Worm (Caenorhabditis elegans) whole organism, young adult: ENCODE data around the gene moma-1.

Source experiments
- F22D6.2 ChIP-seq: sonication (generic microtip); optimal IDR thresholded peaks from 2 replicates; lab custom pipeline; 2016; ENCODE audit warnings: mild to moderate bottlenecking, missing genetic modification characterization, missing compliant biosample characterization
- F55B11.4 ChIP-seq: sonication (generic microtip); optimal IDR thresholded peaks from 2 replicates; lab custom pipeline; 2016; ENCODE audit warnings: missing compliant biosample characterization, missing genetic modification characterization, borderline replicate concordance; ENCODE audit not compliant: insufficient read depth
- T26A5.8 ChIP-seq: sonication (generic microtip); optimal IDR thresholded peaks from 2 replicates; lab custom pipeline; 2016; ENCODE audit warnings: missing genetic modification characterization, missing compliant biosample characterization
- aptf-2 ChIP-seq: fragments of 200-800 bp; sonication (Bioruptor generic); conservative IDR thresholded peaks from 2 replicates; pipeline ENCODE4 v1.3.6; 2022; ENCODE audit warnings: missing genetic modification reagents, missing genetic modification characterization, missing compliant biosample characterization
- attf-3 ChIP-seq: fragments of 200-800 bp; sonication (Bioruptor generic); conservative IDR thresholded peaks from 2 replicates; pipeline ENCODE4 v1.3.6; 2022; ENCODE audit warnings: missing genetic modification reagents, missing genetic modification characterization, missing compliant biosample characterization
- attf-5 ChIP-seq: fragments of 200-800 bp; sonication (Bioruptor generic); optimal IDR thresholded peaks from 2 replicates; lab custom pipeline; 2018; ENCODE audit warnings: mild to moderate bottlenecking, missing genetic modification characterization, missing compliant biosample characterization
- cebp-1 ChIP-seq, 2 experiments: fragments of 200-800 bp in 1 of 2; sonication (Bioruptor generic) in 1 of 2; sonication (generic microtip) in 1 of 2; IDR thresholded peaks in 1 of 2; optimal IDR thresholded peaks in 1 of 2; 2 replicates each; pipeline versions ENCODE4 v1.3.6 to Lab custom; 2017 to 2022; ENCODE audit warnings: missing compliant biosample characterization in 2 of 2, missing genetic modification characterization in 2 of 2, mild to moderate bottlenecking in 1 of 2, missing genetic modification reagents in 1 of 2, moderate library complexity in 1 of 2
- ceh-27 ChIP-seq: fragments of 200-800 bp; sonication (Bioruptor generic); optimal IDR thresholded peaks from 2 replicates; lab custom pipeline; 2018; ENCODE audit warnings: mild to moderate bottlenecking, missing genetic modification characterization, moderate library complexity, missing compliant biosample characterization
- die-1 ChIP-seq: sonication (generic microtip); optimal IDR thresholded peaks from 2 replicates; lab custom pipeline; 2016; ENCODE audit warnings: missing genotype, mild to moderate bottlenecking, missing genetic modification characterization, missing compliant biosample characterization
- dox-1 ChIP-seq: fragments of 200-800 bp; sonication (Bioruptor generic); IDR thresholded peaks from 2 replicates; pipeline ENCODE4 v1.3.6; 2022; ENCODE audit warnings: missing genetic modification reagents, missing genetic modification characterization, missing compliant biosample characterization
- dpl-1 ChIP-seq: fragments of 150-350 bp; optimal IDR thresholded peaks from 2 replicates; lab custom pipeline; 2014; ENCODE audit warnings: missing biosample characterization, missing genetic modification reagents, missing genetic modification characterization
- efl-1 ChIP-seq: fragments of 150-350 bp; optimal IDR thresholded peaks from 2 replicates; lab custom pipeline; 2014; ENCODE audit warnings: missing biosample characterization, missing genetic modification reagents, missing genetic modification characterization
- egl-18 ChIP-seq: fragments of 200-800 bp; sonication (Bioruptor generic); IDR thresholded peaks from 2 replicates; pipeline ENCODE4 v1.3.6; 2022; ENCODE audit warnings: missing genetic modification reagents, missing genetic modification characterization, missing compliant biosample characterization
- egrh-3 ChIP-seq: fragments of 200-800 bp; sonication (Bioruptor generic); IDR thresholded peaks from 2 replicates; pipeline ENCODE4 v1.3.6; 2022; ENCODE audit warnings: missing genetic modification reagents, missing genetic modification characterization, missing compliant biosample characterization
- him-1 ChIP-seq: sonication (generic microtip); optimal IDR thresholded peaks from 2 replicates; lab custom pipeline; 2016; ENCODE audit warnings: missing genotype, missing genetic modification reagents, missing genetic modification characterization, missing compliant biosample characterization
- hlh-12 ChIP-seq: sonication (generic microtip); optimal IDR thresholded peaks from 2 replicates; lab custom pipeline; 2016; ENCODE audit warnings: missing genetic modification characterization, missing compliant biosample characterization
- hmg-1.2 ChIP-seq: fragments of 200-800 bp; sonication (Bioruptor generic); IDR thresholded peaks from 2 replicates; pipeline ENCODE4 v1.3.6; 2022; ENCODE audit warnings: missing genetic modification reagents, missing genetic modification characterization, missing compliant biosample characterization
- hrde-1 ChIP-seq: sonication (generic microtip); optimal IDR thresholded peaks from 2 replicates; lab custom pipeline; 2016; ENCODE audit warnings: missing genetic modification characterization, mild to moderate bottlenecking, missing compliant biosample characterization, moderate library complexity, missing genotype, missing genetic modification reagents, borderline replicate concordance
- let-607 ChIP-seq, 2 experiments: fragments of 200-800 bp in 1 of 2; sonication (Bioruptor generic) in 1 of 2; sonication (generic microtip) in 1 of 2; optimal IDR thresholded peaks; 2 replicates each; lab custom pipeline; 2016 to 2018; ENCODE audit warnings: mild to moderate bottlenecking in 2 of 2, missing compliant biosample characterization in 2 of 2, missing genetic modification characterization in 2 of 2, moderate library complexity in 2 of 2, missing genotype in 1 of 2
- lin-35 ChIP-seq, 3 experiments: fragments of 150-350 bp in 2 of 3; sonication (generic microtip) in 1 of 3; optimal IDR thresholded peaks; 2 replicates each; lab custom pipeline; 2014 to 2018; ENCODE audit warnings: missing biosample characterization in 3 of 3, missing genetic modification characterization in 3 of 3, missing genetic modification reagents in 3 of 3
- lin-40 ChIP-seq: sonication (generic microtip); optimal IDR thresholded peaks from 2 replicates; lab custom pipeline; 2016; ENCODE audit warnings: missing genetic modification characterization, mild to moderate bottlenecking, missing compliant biosample characterization, missing genotype, missing genetic modification reagents
- lin-54 ChIP-seq: fragments of 200-800 bp; sonication (Bioruptor generic); optimal IDR thresholded peaks from 2 replicates; lab custom pipeline; 2018; ENCODE audit warnings: mild to moderate bottlenecking, missing genetic modification characterization, missing compliant biosample characterization
- lsy-27 ChIP-seq: sonication (generic microtip); optimal IDR thresholded peaks from 2 replicates; lab custom pipeline; 2017; ENCODE audit warnings: missing genetic modification characterization, mild to moderate bottlenecking, missing compliant biosample characterization, antibody characterized with exemption, missing genotype, borderline replicate concordance; ENCODE audit not compliant: insufficient read depth
- madf-3 ChIP-seq: fragments of 200-800 bp; sonication (Bioruptor generic); IDR thresholded peaks from 2 replicates; pipeline ENCODE4 v1.3.6; 2022; ENCODE audit warnings: missing genetic modification reagents, missing genetic modification characterization, missing compliant biosample characterization
- mcd-1 ChIP-seq: fragments of 200-800 bp; sonication (Bioruptor generic); IDR thresholded peaks from 2 replicates; pipeline ENCODE4 v1.3.6; 2022; ENCODE audit warnings: missing genetic modification reagents, missing genetic modification characterization, missing compliant biosample characterization
- nfya-1 ChIP-seq: sonication (generic microtip); optimal IDR thresholded peaks from 2 replicates; lab custom pipeline; 2017; ENCODE audit warnings: antibody characterized with exemption, missing compliant biosample characterization, missing genetic modification characterization, borderline replicate concordance; ENCODE audit not compliant: insufficient read depth
- nhr-120 ChIP-seq: fragments of 200-800 bp; sonication (Bioruptor generic); IDR thresholded peaks from 2 replicates; pipeline ENCODE4 v1.3.6; 2022; ENCODE audit warnings: missing genetic modification characterization, missing compliant biosample characterization
- nhr-80 ChIP-seq: sonication (generic microtip); optimal IDR thresholded peaks from 2 replicates; lab custom pipeline; 2016; ENCODE audit warnings: missing genetic modification characterization, missing compliant biosample characterization
- rec-8 ChIP-seq, 2 experiments: sonication (generic microtip); optimal IDR thresholded peaks; 2 replicates each; lab custom pipeline; 2016; ENCODE audit warnings: mild to moderate bottlenecking in 2 of 2, missing genetic modification characterization in 2 of 2, missing genetic modification reagents in 2 of 2, missing genotype in 2 of 2, missing biosample characterization in 1 of 2, missing compliant biosample characterization in 1 of 2, moderate library complexity in 1 of 2
- rpc-1 ChIP-seq, 2 experiments: fragments of 150-350 bp in 1 of 2; sonication (generic microtip) in 1 of 2; optimal IDR thresholded peaks; 2 replicates each; lab custom pipeline; 2014 to 2018; ENCODE audit warnings: missing biosample characterization in 1 of 2, missing genetic modification characterization in 1 of 2, missing genetic modification reagents in 1 of 2, missing genotype in 1 of 2
- sdz-38 ChIP-seq: sonication (generic microtip); optimal IDR thresholded peaks from 2 replicates; lab custom pipeline; 2016; ENCODE audit warnings: missing genotype, missing genetic modification characterization, missing compliant biosample characterization
- sea-2 ChIP-seq: fragments of 200-800 bp; sonication (Bioruptor generic); IDR thresholded peaks from 2 replicates; pipeline ENCODE4 v1.3.6; 2022; ENCODE audit warnings: missing genetic modification characterization, missing compliant biosample characterization
- snpc-3.4 ChIP-seq: sonication (generic microtip); optimal IDR thresholded peaks from 2 replicates; lab custom pipeline; 2017; ENCODE audit warnings: missing genetic modification characterization, mild to moderate bottlenecking, missing compliant biosample characterization, antibody characterized with exemption, moderate library complexity, missing genotype, missing genetic modification reagents
- snpc-4 ChIP-seq, 5 experiments: fragments of 150-350 bp in 1 of 5; sonication (generic microtip) in 4 of 5; optimal IDR thresholded peaks; 2 replicates each; lab custom pipeline; 2014 to 2018; ENCODE audit warnings: missing genetic modification characterization in 5 of 5, missing biosample characterization in 3 of 5, antibody characterized with exemption in 2 of 5, mild to moderate bottlenecking in 2 of 5, missing compliant biosample characterization in 2 of 5, missing genotype in 2 of 5, moderate library complexity in 2 of 5, missing genetic modification reagents in 1 of 5
- somi-1 ChIP-seq: fragments of 200-800 bp; sonication (Bioruptor generic); optimal IDR thresholded peaks from 2 replicates; lab custom pipeline; 2018; ENCODE audit warnings: mild to moderate bottlenecking, missing genetic modification characterization, missing compliant biosample characterization
- tbp1 ChIP-seq: fragments of 200-800 bp; sonication (Bioruptor generic); optimal IDR thresholded peaks from 2 replicates; lab custom pipeline; 2018; ENCODE audit warnings: mild to moderate bottlenecking, missing genetic modification characterization, missing compliant biosample characterization
- tlf-1 ChIP-seq: fragments of 200-800 bp; sonication (Bioruptor generic); optimal IDR thresholded peaks from 2 replicates; lab custom pipeline; 2018; ENCODE audit warnings: mild to moderate bottlenecking, missing genetic modification characterization, missing compliant biosample characterization
- xnd-1 ChIP-seq: sonication (generic microtip); optimal IDR thresholded peaks from 2 replicates; lab custom pipeline; 2016; ENCODE audit warnings: missing genotype, missing genetic modification reagents, missing genetic modification characterization, missing compliant biosample characterization
- zfh-2 ChIP-seq: fragments of 200-800 bp; sonication (Bioruptor generic); conservative IDR thresholded peaks from 2 replicates; pipeline ENCODE4 v1.3.6; 2022; ENCODE audit warnings: missing genetic modification reagents, missing genetic modification characterization, missing compliant biosample characterization
- zim-3 ChIP-seq: sonication (generic microtip); optimal IDR thresholded peaks from 2 replicates; lab custom pipeline; 2017; ENCODE audit warnings: mild to moderate bottlenecking, missing genetic modification characterization, moderate library complexity, missing compliant biosample characterization
- ztf-26 ChIP-seq: sonication (generic microtip); optimal IDR thresholded peaks from 2 replicates; lab custom pipeline; 2017; ENCODE audit warnings: missing genetic modification characterization, missing compliant biosample characterization

Gene moma-1

DNA sequence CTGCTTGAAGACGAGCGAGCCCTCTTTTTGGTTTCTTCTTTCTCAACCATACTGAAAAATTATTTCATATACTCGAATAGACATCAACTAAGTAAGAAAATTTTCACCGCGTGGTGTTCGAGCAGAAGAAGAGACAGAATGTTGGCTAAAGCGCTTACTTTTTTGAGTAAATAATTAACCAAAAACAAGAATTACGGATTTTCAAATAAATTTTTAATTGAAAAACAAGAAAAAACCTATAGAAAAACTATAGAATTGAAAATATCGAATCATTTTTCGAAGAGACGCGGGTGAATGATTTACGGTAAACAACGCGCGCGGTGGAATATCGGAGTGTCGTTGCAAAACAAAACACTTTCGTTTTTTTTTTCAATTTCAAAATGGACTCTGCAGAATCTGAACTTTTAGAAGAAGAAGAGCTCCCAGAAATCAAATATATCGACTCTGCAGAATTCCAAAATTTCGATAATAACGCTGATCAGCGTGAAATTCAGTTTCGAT, 1.7 kb upstream of the moma-1 start, which contains the start of the genes rnp-5 and tag-51:
Gene rnp-5, minus strand, starts transcription at position 51 of the 501 bp plus-strand sequence.
Gene tag-51, plus strand, starts transcription at position 363 of the 501 bp plus-strand sequence.
- TF ChIP-seq attf-3 (GFP tag; lab: Robert Waterston, UW) (peak; percentile 89), die-1 (no peak), snpc-4 (GFP tag; optimal IDR thresholded peaks at IDR 0.05; lab: Kevin White, UChicago) (no peak), snpc-4 (tag; optimal IDR thresholded peaks at IDR 0.05; lab: Kevin White, UChicago) (no peak), F22D6.2 (tag; lab: Kevin White, UChicago) (no peak), rec-8 (tag; optimal IDR thresholded peaks at IDR 0.05; lab: Kevin White, UChicago) (no peak)
- TF ChIP-seq, all 124 proteins: peak for 1

DNA sequence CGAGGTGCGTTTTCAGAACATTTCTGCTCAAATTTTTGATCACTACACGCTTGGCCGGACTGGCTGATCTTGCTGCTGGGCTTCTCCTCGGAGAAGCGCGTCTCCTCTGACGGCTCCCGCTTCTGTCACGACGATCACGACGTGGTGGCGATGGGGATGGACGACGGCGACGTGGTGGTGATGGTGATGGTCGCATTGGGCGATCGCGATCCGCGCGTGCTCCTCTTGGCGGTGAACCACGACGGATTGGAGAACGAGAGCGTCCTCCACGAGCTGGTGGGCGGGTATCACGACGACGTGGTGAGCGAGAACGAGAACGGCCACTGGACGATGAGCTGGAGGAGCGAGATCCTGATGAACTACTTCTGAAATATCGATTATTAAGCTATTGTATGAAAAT, 1.2 kb upstream of the moma-1 start:
- peak; percentile 91 for TF ChIP-seq zfh-2 (GFP tag; lab: Robert Waterston, UW)
- no peak for TF ChIP-seq F55B11.4 (tag; lab: Kevin White, UChicago)
- TF ChIP-seq hlh-12 (tag; lab: Kevin White, UChicago), result no peak
- TF ChIP-seq egrh-3 (GFP tag; lab: Robert Waterston, UW), result peak; percentile 73; the same call in 1 of the 2 replicates
- no peak for TF ChIP-seq sdz-38 (tag; lab: Kevin White, UChicago)

DNA sequence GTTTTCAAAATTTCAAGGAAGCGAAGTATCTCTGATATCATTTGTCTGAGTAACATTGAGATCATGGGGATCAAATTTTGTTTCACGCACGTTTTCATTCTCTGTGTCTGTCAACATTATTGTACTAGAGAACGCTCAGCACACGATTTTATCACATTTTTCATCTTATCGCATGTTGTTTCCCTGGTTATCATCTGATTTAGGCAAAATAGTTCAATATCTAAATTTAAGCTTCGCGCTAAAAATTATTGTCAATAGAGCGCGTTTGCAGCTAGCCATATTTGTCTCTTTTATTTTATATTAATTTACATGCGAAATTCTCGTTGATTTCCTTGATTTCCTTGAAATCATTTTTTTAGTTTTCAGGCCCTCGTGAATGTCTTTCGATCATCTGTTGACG, 6.7 kb downstream of the moma-1 start, which contains the start of gene K02F3.2:
Gene K02F3.2, plus strand, starts transcription at position 357 of the 400 bp plus-strand sequence.
- no peak for TF ChIP-seq xnd-1 (tag; lab: Kevin White, UChicago)
- TF ChIP-seq lin-40, result peak; percentile 50
- no peak for TF ChIP-seq somi-1
- TF ChIP-seq cebp-1 (GFP tag; IDR thresholded peaks at IDR 0.05; lab: Robert Waterston, UW), result no peak
- TF ChIP-seq cebp-1 (tag; optimal IDR thresholded peaks at IDR 0.05; lab: Kevin White, UChicago), result peak; percentile 30
- no peak for TF ChIP-seq nhr-120
- TF ChIP-seq madf-3 (GFP tag; lab: Robert Waterston, UW), result no peak
- no peak for TF ChIP-seq dpl-1 (GFP tag; lab: Kevin White, UChicago)
- peak; percentile 57 for TF ChIP-seq efl-1 (GFP tag; lab: Kevin White, UChicago)
- no peak for TF ChIP-seq T26A5.8 (tag; lab: Kevin White, UChicago)
- no peak for TF ChIP-seq egl-18 (GFP tag; lab: Robert Waterston, UW)
- TF ChIP-seq lin-54, result peak; percentile 70
- no peak for TF ChIP-seq ceh-27 (GFP tag; lab: Kevin White, UChicago)
- no peak for TF ChIP-seq F22D6.2 (tag; lab: Kevin White, UChicago)
- TF ChIP-seq mcd-1, result peak; percentile 91
- peak; percentile 12 for TF ChIP-seq attf-5 (GFP tag; lab: Kevin White, UChicago)
- no peak for TF ChIP-seq zim-3
- peak in 1 of 3 experiments; percentile 68 for TF ChIP-seq lin-35 (GFP tag; optimal IDR thresholded peaks at IDR 0.05; lab: Kevin White, UChicago)
- no peak for TF ChIP-seq hrde-1 (tag; lab: Kevin White, UChicago)
- no peak for TF ChIP-seq lsy-27 (tag; lab: Kevin White, UChicago)
- TF ChIP-seq snpc-3.4 (tag; lab: Kevin White, UChicago), result no peak
- no peak for TF ChIP-seq aptf-2 (GFP tag; lab: Robert Waterston, UW)
- no peak for TF ChIP-seq him-1
- no peak for TF ChIP-seq nfya-1
- no peak for TF ChIP-seq sea-2 (GFP tag; lab: Robert Waterston, UW)
- TF ChIP-seq let-607 (tag; optimal IDR thresholded peaks at IDR 0.05; lab: Kevin White, UChicago), result no peak
- peak; percentile 39 for TF ChIP-seq ztf-26 (tag; lab: Kevin White, UChicago)
- TF ChIP-seq nhr-80 (tag; lab: Kevin White, UChicago), result peak; percentile 48
- TF ChIP-seq dox-1 (GFP tag; lab: Robert Waterston, UW), result no peak
- TF ChIP-seq egrh-3 (GFP tag; lab: Robert Waterston, UW), result no peak
- no peak for TF ChIP-seq hmg-1.2 (GFP tag; lab: Robert Waterston, UW)
- TF ChIP-seq rpc-1 (optimal IDR thresholded peaks at IDR 0.05; lab: Kevin White, UChicago), result no peak
- TF ChIP-seq rpc-1 (tag; optimal IDR thresholded peaks at IDR 0.05; lab: Kevin White, UChicago), result no peak
- no peak for TF ChIP-seq tlf-1 (GFP tag; lab: Kevin White, UChicago)
- TF ChIP-seq tbp1 (GFP tag; lab: Kevin White, UChicago), result peak; percentile 29
